Fruit fly (Drosophila melanogaster) S2 (cell line): ENCODE data around the gene CG15022.

Experiments
- CG8478 ChIP-seq: fragments of >200 bp; optimal IDR thresholded peaks from 2 replicates; lab custom pipeline; 2018
- CTCF ChIP-seq, 2 experiments: fragments of >200 bp; optimal IDR thresholded peaks; 2 replicates each; lab custom pipeline; 2018

- TF ChIP-seq CTCF (optimal IDR thresholded peaks at IDR 0.05; lab: Kevin White, UChicago) (no peak), CG8478 (lab: Kevin White, UChicago) (no peak)
Observed at dm6 chr3L:4411951-4412350, 48.2 kb downstream of the CG15022 start.
